Fruit fly (Drosophila melanogaster) whole organism, embryonic: ENCODE data around the gene CG5886.

ENCODE experiments used
- CG1024 ChIP-seq: fragments of 200-800 bp; sonication (Bioruptor generic); IDR thresholded peaks from 2 replicates; pipeline ENCODE4 v1.3.6; 2022; ENCODE audit warnings: missing biosample characterization, missing genetic modification characterization
- CG10267 ChIP-seq: fragments of 200-800 bp; sonication (Bioruptor generic); optimal IDR thresholded peaks from 2 replicates; lab custom pipeline; 2018; ENCODE audit warnings: missing biosample characterization, mild to moderate bottlenecking, missing genetic modification characterization, moderate library complexity
- CG12299 ChIP-seq: fragments of 200-800 bp; sonication (Bioruptor generic); optimal IDR thresholded peaks from 2 replicates; lab custom pipeline; 2018; ENCODE audit warnings: missing biosample characterization, mild to moderate bottlenecking, missing genetic modification characterization
- CG13287 ChIP-seq: fragments of 200-800 bp; sonication (Bioruptor generic); IDR thresholded peaks from 2 replicates; pipeline ENCODE4 v1.3.6; 2022; ENCODE audit warnings: missing biosample characterization, missing genetic modification characterization; ENCODE audit not compliant: partially characterized antibody
- CG14667 ChIP-seq: fragments of 200-800 bp; sonication (Bioruptor generic); IDR thresholded peaks from 2 replicates; pipeline ENCODE4 v1.3.6; 2022; ENCODE audit warnings: missing biosample characterization, missing genetic modification characterization
- CG14965 ChIP-seq: fragments of 200-800 bp; sonication (Bioruptor generic); optimal IDR thresholded peaks from 2 replicates; lab custom pipeline; 2016; ENCODE audit warnings: missing biosample characterization, missing genetic modification characterization, borderline replicate concordance
- CG15479 ChIP-seq: fragments of 200-800 bp; sonication (Bioruptor generic); optimal IDR thresholded peaks from 3 replicates; lab custom pipeline; 2019; ENCODE audit warnings: missing biosample characterization, mild to moderate bottlenecking, missing genetic modification characterization, moderate library complexity
- CG15514 ChIP-seq: fragments of 200-800 bp; sonication (Bioruptor generic); optimal IDR thresholded peaks from 3 replicates; lab custom pipeline; 2017; ENCODE audit warnings: missing biosample characterization, missing genetic modification characterization, mild to moderate bottlenecking, moderate library complexity, missing genetic modification reagents
- CG1603 ChIP-seq: fragments of 200-800 bp; sonication (Bioruptor generic); optimal IDR thresholded peaks from 2 replicates; lab custom pipeline; 2019; ENCODE audit warnings: missing biosample characterization, mild to moderate bottlenecking, missing genetic modification characterization, moderate library complexity
- CG17829 ChIP-seq: fragments of 200-800 bp; optimal IDR thresholded peaks from 2 replicates; lab custom pipeline; 2019; ENCODE audit warnings: missing biosample characterization, mild to moderate bottlenecking, missing genetic modification characterization, moderate library complexity
- CG17912 ChIP-seq: fragments of 200-800 bp; sonication (Bioruptor generic); optimal IDR thresholded peaks from 2 replicates; lab custom pipeline; 2018; ENCODE audit warnings: missing biosample characterization, mild to moderate bottlenecking, missing genetic modification characterization
- CG2116 ChIP-seq: fragments of 200-800 bp; sonication (Bioruptor generic); optimal IDR thresholded peaks from 3 replicates; lab custom pipeline; 2018; ENCODE audit warnings: missing biosample characterization, mild to moderate bottlenecking, missing genetic modification characterization
- CG30403 ChIP-seq: fragments of 200-800 bp; sonication (Bioruptor generic); optimal IDR thresholded peaks from 3 replicates; lab custom pipeline; 2016; ENCODE audit warnings: missing biosample characterization, missing genetic modification characterization
- CG33557 ChIP-seq: fragments of 200-800 bp; sonication (Bioruptor generic); optimal IDR thresholded peaks from 2 replicates; lab custom pipeline; 2019; ENCODE audit warnings: missing biosample characterization, mild to moderate bottlenecking, missing genetic modification characterization, moderate library complexity
- CG42726 ChIP-seq: fragments of 200-800 bp; sonication (Bioruptor generic); IDR thresholded peaks from 2 replicates; pipeline ENCODE4 v1.3.6; 2022; ENCODE audit warnings: missing biosample characterization, missing genetic modification characterization; ENCODE audit not compliant: partially characterized antibody
- CG7271 ChIP-seq: fragments of 200-800 bp; sonication (Bioruptor generic); optimal IDR thresholded peaks from 2 replicates; lab custom pipeline; 2018; ENCODE audit warnings: missing biosample characterization, mild to moderate bottlenecking, missing genetic modification characterization, moderate library complexity
- CG7556 ChIP-seq: fragments of 200-800 bp; sonication (Bioruptor generic); optimal IDR thresholded peaks from 2 replicates; lab custom pipeline; 2017; ENCODE audit warnings: missing biosample characterization, mild to moderate bottlenecking, missing genetic modification characterization
- CG9797 ChIP-seq: fragments of 200-800 bp; sonication (Bioruptor generic); optimal IDR thresholded peaks from 3 replicates; lab custom pipeline; 2018; ENCODE audit warnings: missing biosample characterization, mild to moderate bottlenecking, missing genetic modification characterization
- CG9817 ChIP-seq: fragments of 200-800 bp; sonication (Bioruptor generic); optimal IDR thresholded peaks from 2 replicates; lab custom pipeline; 2018; ENCODE audit warnings: missing biosample characterization, mild to moderate bottlenecking, missing genetic modification characterization, moderate library complexity
- Dad ChIP-seq: fragments of 200-800 bp; sonication (Bioruptor generic); optimal IDR thresholded peaks from 3 replicates; lab custom pipeline; 2016; ENCODE audit warnings: missing biosample characterization, missing genetic modification characterization
- Jarid2 ChIP-seq: fragments of 200-800 bp; sonication (Bioruptor generic); optimal IDR thresholded peaks from 3 replicates; lab custom pipeline; 2017; ENCODE audit warnings: mild to moderate bottlenecking, missing biosample characterization, missing genetic modification reagents, missing genetic modification characterization
- Mrtf ChIP-seq: fragments of 200-800 bp; sonication (Bioruptor generic); IDR thresholded peaks from 3 replicates; pipeline ENCODE4 v1.3.6; 2022; ENCODE audit warnings: missing biosample characterization, missing genetic modification characterization
- Myb ChIP-seq: fragments of 200-800 bp; sonication (Bioruptor generic); optimal IDR thresholded peaks from 2 replicates; lab custom pipeline; 2016; ENCODE audit warnings: missing biosample characterization, missing genetic modification characterization
- Rfx ChIP-seq: fragments of 200-800 bp; sonication (Bioruptor generic); IDR thresholded peaks from 2 replicates; pipeline ENCODE4 v1.3.6; 2022; ENCODE audit warnings: missing biosample characterization, missing genetic modification characterization
- Sox100B ChIP-seq: fragments of 200-800 bp; sonication (Bioruptor generic); optimal IDR thresholded peaks from 3 replicates; lab custom pipeline; 2018; ENCODE audit warnings: missing biosample characterization, mild to moderate bottlenecking, missing genetic modification characterization
- Sry-δ ChIP-seq: fragments of 200-800 bp; sonication (Bioruptor generic); optimal IDR thresholded peaks from 2 replicates; lab custom pipeline; 2016; ENCODE audit warnings: missing biosample characterization, missing genetic modification characterization
- bsh ChIP-seq, 2 experiments: fragments of 200-800 bp; sonication (Bioruptor generic); optimal IDR thresholded peaks; 2 replicates each; lab custom pipeline; 2017 to 2018; ENCODE audit warnings: mild to moderate bottlenecking in 2 of 2, missing biosample characterization in 2 of 2, missing genetic modification characterization in 2 of 2, moderate library complexity in 1 of 2
- ci ChIP-seq: fragments of 200-800 bp; sonication (Bioruptor generic); IDR thresholded peaks from 3 replicates; pipeline ENCODE4 v1.3.6; 2022; ENCODE audit warnings: missing biosample characterization, missing genetic modification characterization
- fd96Cb ChIP-seq: fragments of 200-800 bp; sonication (Bioruptor generic); optimal IDR thresholded peaks from 2 replicates; lab custom pipeline; 2018; ENCODE audit warnings: missing biosample characterization, mild to moderate bottlenecking, missing genetic modification characterization, moderate library complexity
- gem ChIP-seq: fragments of 200-800 bp; sonication (Bioruptor generic); optimal IDR thresholded peaks from 2 replicates; lab custom pipeline; 2019; ENCODE audit warnings: missing biosample characterization, mild to moderate bottlenecking, missing genetic modification characterization, moderate library complexity
- gsb ChIP-seq: fragments of 200-800 bp; sonication (Bioruptor generic); IDR thresholded peaks from 2 replicates; pipeline ENCODE4 v1.3.6; 2022; ENCODE audit warnings: missing biosample characterization, missing genetic modification characterization
- gt ChIP-seq: fragments of 200-800 bp; sonication (Bioruptor generic); IDR thresholded peaks from 2 replicates; pipeline ENCODE4 v1.3.6; 2022; ENCODE audit warnings: missing biosample characterization, missing genetic modification characterization
- hkb ChIP-seq, 2 experiments: fragments of 200-800 bp in 1 of 2; fragments of >200 bp in 1 of 2; sonication (Bioruptor generic) in 1 of 2; IDR thresholded peaks in 1 of 2; optimal IDR thresholded peaks in 1 of 2; 2 replicates each; pipeline versions ENCODE4 v1.3.6 to Lab custom; 2017 to 2022; ENCODE audit warnings: missing biosample characterization in 1 of 2, missing genetic modification characterization in 1 of 2
- ken ChIP-seq: fragments of 200-800 bp; sonication (Bioruptor generic); IDR thresholded peaks from 3 replicates; pipeline ENCODE4 v1.3.6; 2022; ENCODE audit warnings: missing biosample characterization, missing genetic modification characterization
- knrl ChIP-seq: fragments of 200-800 bp; sonication (Bioruptor generic); IDR thresholded peaks from 3 replicates; pipeline ENCODE4 v1.3.6; 2022; ENCODE audit warnings: missing biosample characterization, missing genetic modification characterization; ENCODE audit not compliant: partially characterized antibody
- mirr ChIP-seq: fragments of 200-800 bp; sonication (Bioruptor generic); optimal IDR thresholded peaks from 3 replicates; lab custom pipeline; 2018; ENCODE audit warnings: missing biosample characterization, mild to moderate bottlenecking, missing genetic modification characterization
- nmo ChIP-seq: fragments of 200-800 bp; sonication (Bioruptor generic); optimal IDR thresholded peaks from 2 replicates; lab custom pipeline; 2018; ENCODE audit warnings: missing biosample characterization, mild to moderate bottlenecking, missing genetic modification characterization, moderate library complexity
- prd ChIP-seq, 3 experiments: fragments of >200 bp in 2 of 3; fragments of 200-800 bp in 1 of 3; sonication (Bioruptor generic) in 1 of 3; optimal IDR thresholded peaks in 2 of 3; IDR thresholded peaks in 1 of 3; 2 replicates in 2 of 3; 3 replicates in 1 of 3; pipeline versions ENCODE4 v1.3.6 to Lab custom; 2017 to 2022; ENCODE audit warnings: missing biosample characterization in 1 of 3, missing genetic modification characterization in 1 of 3
- scrt ChIP-seq: fragments of 200-800 bp; sonication (Bioruptor generic); optimal IDR thresholded peaks from 2 replicates; lab custom pipeline; 2018; ENCODE audit warnings: missing biosample characterization, mild to moderate bottlenecking, missing genetic modification characterization, moderate library complexity
- shn ChIP-seq: fragments of 200-800 bp; sonication (Bioruptor generic); optimal IDR thresholded peaks from 3 replicates; lab custom pipeline; 2016; ENCODE audit warnings: missing biosample characterization, missing genetic modification characterization
- sna ChIP-seq: fragments of 200-800 bp; sonication (Bioruptor generic); IDR thresholded peaks from 2 replicates; pipeline ENCODE4 v1.3.6; 2022; ENCODE audit warnings: missing biosample characterization, missing genetic modification characterization; ENCODE audit not compliant: partially characterized antibody
- stwl ChIP-seq: fragments of 200-800 bp; sonication (Bioruptor generic); optimal IDR thresholded peaks from 3 replicates; lab custom pipeline; 2018; ENCODE audit warnings: missing biosample characterization, mild to moderate bottlenecking, missing genetic modification characterization, moderate library complexity
- sug ChIP-seq: fragments of 200-800 bp; optimal IDR thresholded peaks from 2 replicates; lab custom pipeline; 2019; ENCODE audit warnings: missing biosample characterization, mild to moderate bottlenecking, missing genetic modification characterization, moderate library complexity
- tll ChIP-seq, 2 experiments: fragments of 200-800 bp in 1 of 2; fragments of >200 bp in 1 of 2; sonication (Bioruptor generic) in 1 of 2; optimal IDR thresholded peaks; 2 replicates each; lab custom pipeline; 2017 to 2019; ENCODE audit warnings: missing biosample characterization in 2 of 2, missing genetic modification characterization in 2 of 2, mild to moderate bottlenecking in 1 of 2, moderate library complexity in 1 of 2
- toy ChIP-seq: fragments of 200-800 bp; sonication (Bioruptor generic); IDR thresholded peaks from 2 replicates; pipeline ENCODE4 v1.3.6; 2022; ENCODE audit warnings: missing biosample characterization, missing genetic modification characterization
- vfl ChIP-seq: fragments of 200-800 bp; sonication (Bioruptor generic); optimal IDR thresholded peaks from 2 replicates; lab custom pipeline; 2016; ENCODE audit warnings: missing biosample characterization, missing genetic modification characterization
- wor ChIP-seq: fragments of 200-800 bp; sonication (Bioruptor generic); IDR thresholded peaks from 2 replicates; pipeline ENCODE4 v1.3.6; 2022; ENCODE audit warnings: missing biosample characterization, missing genetic modification characterization
- zfh1 ChIP-seq: fragments of 200-800 bp; sonication (Bioruptor generic); IDR thresholded peaks from 3 replicates; pipeline ENCODE4 v1.3.6; 2022; ENCODE audit warnings: missing biosample characterization, missing genetic modification characterization

Gene CG5886

DNA sequence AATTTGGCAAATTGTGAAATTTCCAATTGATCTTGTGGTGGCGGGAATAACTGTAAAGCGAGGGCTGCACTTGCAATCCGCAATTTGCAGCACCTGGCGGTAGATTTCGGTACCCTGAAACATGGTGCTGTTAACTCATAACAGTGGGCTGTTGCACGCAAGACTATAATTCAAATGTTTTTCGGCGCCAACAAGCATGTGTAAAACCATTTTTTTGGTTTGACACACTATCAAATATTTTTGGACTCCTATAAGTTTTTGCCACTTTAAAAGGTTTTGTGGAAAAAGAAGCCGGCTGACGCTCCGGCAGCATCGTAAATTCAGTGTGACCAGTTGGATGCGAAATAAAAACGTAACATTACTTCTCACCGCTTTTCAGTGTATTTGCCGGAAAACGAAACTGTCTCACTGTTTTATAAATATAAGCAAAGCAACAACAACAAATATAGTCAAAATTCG lies at the start of gene CG5886, which contains the start of gene CG14545 (continued):
- TF ChIP-seq Mrtf (GFP tag; lab: Robert Waterston, UW): no peak
- no peak for TF ChIP-seq CG14667
- TF ChIP-seq prd (optimal IDR thresholded peaks at IDR 0.05; lab: Kevin White, UChicago): no peak
- 0 out of 3 replicates have a peak, but pooled peaks have one; percentile 5 for TF ChIP-seq prd (GFP tag; IDR thresholded peaks at IDR 0.05; lab: Robert Waterston, UW)
- peak; percentile 47 for TF ChIP-seq CG10267 (tag; lab: Kevin White, UChicago)
- no peak for TF ChIP-seq wor (GFP tag; lab: Robert Waterston, UW)
- no peak for TF ChIP-seq fd96Cb
- TF ChIP-seq ci (GFP tag; lab: Robert Waterston, UW): 0 out of 3 replicates have a peak, but pooled peaks have one; percentile 45
- no peak for TF ChIP-seq Dad (GFP tag; lab: Kevin White, UChicago)
- peak; percentile 16 for TF ChIP-seq CG33557
- peak; percentile 85 for TF ChIP-seq CG9797
- no peak for TF ChIP-seq CG7556 (GFP tag; lab: Kevin White, UChicago)
- TF ChIP-seq CG30403 (GFP tag; lab: Kevin White, UChicago): peak; percentile 23
- peak; percentile 18; the same call in 1 of the 2 replicates for TF ChIP-seq Rfx
- peak; percentile 93 for TF ChIP-seq hkb (optimal IDR thresholded peaks at IDR 0.05; lab: Kevin White, UChicago)
- TF ChIP-seq hkb (GFP tag; IDR thresholded peaks at IDR 0.05; lab: Robert Waterston, UW): no peak
- TF ChIP-seq nmo (GFP tag; lab: Kevin White, UChicago): peak; percentile 63
- TF ChIP-seq gsb (GFP tag; lab: Robert Waterston, UW): no peak
- no peak for TF ChIP-seq CG17912 (GFP tag; lab: Kevin White, UChicago)
- peak; percentile 36 for TF ChIP-seq CG14965 (GFP tag; lab: Kevin White, UChicago)
- peak; percentile 89 for TF ChIP-seq stwl (tag; lab: Kevin White, UChicago)
- no peak for TF ChIP-seq toy (GFP tag; lab: Robert Waterston, UW)
- peak; percentile 37 for TF ChIP-seq Sry-δ
- no peak for TF ChIP-seq ken (GFP tag; lab: Robert Waterston, UW)
- TF ChIP-seq shn (GFP tag; lab: Kevin White, UChicago): no peak
- TF ChIP-seq CG2116 (GFP tag; lab: Kevin White, UChicago): peak; percentile 37
- TF ChIP-seq gem (tag; lab: Kevin White, UChicago): peak; percentile 5
- TF ChIP-seq CG12299 (tag; lab: Kevin White, UChicago): no peak
- TF ChIP-seq gt: no peak
- TF ChIP-seq vfl: no peak
- TF ChIP-seq bsh (GFP tag; optimal IDR thresholded peaks at IDR 0.05; lab: Kevin White, UChicago): no peak
- TF ChIP-seq sug (tag; lab: Kevin White, UChicago): no peak
- no peak for TF ChIP-seq scrt (GFP tag; lab: Kevin White, UChicago)
- TF ChIP-seq CG15514 (GFP tag; lab: Kevin White, UChicago): peak; percentile 33
- no peak for TF ChIP-seq sna (GFP tag; lab: Robert Waterston, UW)
- no peak for TF ChIP-seq CG17829 (tag; lab: Kevin White, UChicago)
- TF ChIP-seq CG1024 (GFP tag; lab: Robert Waterston, UW): no peak
- peak; percentile 53 for TF ChIP-seq Myb
- no peak for TF ChIP-seq Sox100B (GFP tag; lab: Kevin White, UChicago)
- TF ChIP-seq CG13287 (GFP tag; lab: Robert Waterston, UW): 0 out of 2 replicates have a peak, but pooled peaks have one; percentile 47
- no peak for TF ChIP-seq mirr (GFP tag; lab: Kevin White, UChicago)
- 0 out of 3 replicates have a peak, but pooled peaks have one; percentile 23 for TF ChIP-seq zfh1
- TF ChIP-seq knrl: peak; percentile 34; the same call in 1 of the 3 replicates
- no peak for TF ChIP-seq Jarid2 (GFP tag; lab: Kevin White, UChicago)
- TF ChIP-seq tll (GFP tag; optimal IDR thresholded peaks at IDR 0.05; lab: Kevin White, UChicago): no peak
- peak; percentile 40 for TF ChIP-seq CG1603 (tag; lab: Kevin White, UChicago)
- TF ChIP-seq CG15479 (GFP tag; lab: Kevin White, UChicago): no peak
- TF ChIP-seq CG7271: no peak
- no peak for TF ChIP-seq CG9817
- TF ChIP-seq CG42726 (GFP tag; lab: Robert Waterston, UW): 0 out of 2 replicates have a peak, but pooled peaks have one; percentile 32
